Fruit fly (Drosophila melanogaster) whole organism, embryonic: Measurements from ENCODE around the gene CG6236.

Experiments used
- ATbp ChIP-seq: fragments of 200-800 bp; sonication (Bioruptor generic); optimal IDR thresholded peaks from 2 replicates; lab custom pipeline; 2017; ENCODE audit warnings: missing biosample characterization, mild to moderate bottlenecking, missing genetic modification characterization, missing genetic modification reagents
- Atf3 ChIP-seq: fragments of 200-800 bp; sonication (Bioruptor generic); optimal IDR thresholded peaks from 3 replicates; lab custom pipeline; 2016; ENCODE audit warnings: missing biosample characterization, missing genetic modification characterization
- CG11085 ChIP-seq: fragments of 200-800 bp; sonication (Bioruptor generic); IDR thresholded peaks from 2 replicates; pipeline ENCODE4 v1.3.6; 2022; ENCODE audit warnings: missing biosample characterization, missing genetic modification characterization
- CG11398 ChIP-seq: fragments of 200-800 bp; sonication (Bioruptor generic); optimal IDR thresholded peaks from 2 replicates; lab custom pipeline; 2016; ENCODE audit warnings: missing biosample characterization, missing genetic modification characterization
- CG13296 ChIP-seq: fragments of 200-800 bp; sonication (Bioruptor generic); optimal IDR thresholded peaks from 3 replicates; lab custom pipeline; 2018; ENCODE audit warnings: missing biosample characterization, mild to moderate bottlenecking, missing genetic modification characterization
- CG13775 ChIP-seq: fragments of 200-800 bp; sonication (Bioruptor generic); optimal IDR thresholded peaks from 3 replicates; lab custom pipeline; 2017; ENCODE audit warnings: missing biosample characterization, mild to moderate bottlenecking, missing genetic modification characterization
- CG1602 ChIP-seq: fragments of 200-800 bp; sonication (Bioruptor generic); optimal IDR thresholded peaks from 3 replicates; lab custom pipeline; 2016; ENCODE audit warnings: missing biosample characterization, missing genetic modification characterization
- CG17361 ChIP-seq: fragments of 200-800 bp; sonication (Bioruptor generic); IDR thresholded peaks from 3 replicates; pipeline ENCODE4 v1.3.6; 2022; ENCODE audit warnings: missing biosample characterization, missing genetic modification characterization
- CG17568 ChIP-seq: fragments of 200-800 bp; sonication (Bioruptor generic); optimal IDR thresholded peaks from 2 replicates; lab custom pipeline; 2018; ENCODE audit warnings: missing biosample characterization, mild to moderate bottlenecking, missing genetic modification characterization, moderate library complexity
- CG17612 ChIP-seq: fragments of 200-800 bp; sonication (Bioruptor generic); IDR thresholded peaks from 2 replicates; pipeline ENCODE4 v1.3.6; 2022; ENCODE audit warnings: missing biosample characterization, missing genetic modification characterization
- CG4328 ChIP-seq: fragments of 200-800 bp; sonication (Bioruptor generic); optimal IDR thresholded peaks from 3 replicates; lab custom pipeline; 2017; ENCODE audit warnings: missing biosample characterization, missing genetic modification reagents, missing genetic modification characterization
- CG4404 ChIP-seq: fragments of 200-800 bp; sonication (Bioruptor generic); IDR thresholded peaks from 2 replicates; pipeline ENCODE4 v1.3.6; 2022; ENCODE audit warnings: missing biosample characterization, missing genetic modification characterization
- CG5180 ChIP-seq: fragments of 200-800 bp; sonication (Bioruptor generic); optimal IDR thresholded peaks from 3 replicates; lab custom pipeline; 2017; ENCODE audit warnings: missing biosample characterization, missing genetic modification characterization, mild to moderate bottlenecking, moderate library complexity, missing genetic modification reagents
- CG6689 ChIP-seq: fragments of 200-800 bp; sonication (Bioruptor generic); IDR thresholded peaks from 2 replicates; pipeline ENCODE4 v1.3.6; 2022; ENCODE audit warnings: missing biosample characterization, missing genetic modification characterization
- CG7987 ChIP-seq: fragments of 200-800 bp; sonication (Bioruptor generic); optimal IDR thresholded peaks from 2 replicates; lab custom pipeline; 2018; ENCODE audit warnings: missing biosample characterization, mild to moderate bottlenecking, missing genetic modification characterization, moderate library complexity
- CG8281 ChIP-seq: fragments of 200-800 bp; sonication (Bioruptor generic); optimal IDR thresholded peaks from 2 replicates; lab custom pipeline; 2018; ENCODE audit warnings: missing biosample characterization, mild to moderate bottlenecking, missing genetic modification characterization, moderate library complexity
- CG8290 ChIP-seq, 3 experiments: fragments of 200-800 bp; sonication (Bioruptor generic); optimal IDR thresholded peaks; 2 replicates each; lab custom pipeline; 2016 to 2019; ENCODE audit warnings: missing biosample characterization in 3 of 3, missing genetic modification characterization in 3 of 3, mild to moderate bottlenecking in 2 of 3, moderate library complexity in 1 of 3
- CG9727 ChIP-seq: fragments of 200-800 bp; sonication (Bioruptor generic); optimal IDR thresholded peaks from 3 replicates; lab custom pipeline; 2017; ENCODE audit warnings: missing biosample characterization, mild to moderate bottlenecking, missing genetic modification characterization
- D ChIP-seq, 2 experiments: fragments of 200-800 bp in 1 of 2; fragments of >200 bp in 1 of 2; sonication (Bioruptor generic) in 1 of 2; optimal IDR thresholded peaks; 2 replicates in 1 of 2; 3 replicates in 1 of 2; lab custom pipeline; 2017; ENCODE audit warnings: mild to moderate bottlenecking in 1 of 2, missing biosample characterization in 1 of 2, missing genetic modification characterization in 1 of 2, missing genetic modification reagents in 1 of 2
- D19B ChIP-seq: fragments of 200-800 bp; sonication (Bioruptor generic); optimal IDR thresholded peaks from 2 replicates; lab custom pipeline; 2017; ENCODE audit warnings: missing biosample characterization, mild to moderate bottlenecking, missing genetic modification characterization
- Deaf1 ChIP-seq: fragments of 200-800 bp; optimal IDR thresholded peaks from 3 replicates; lab custom pipeline; 2019; ENCODE audit warnings: missing biosample characterization, mild to moderate bottlenecking, missing genetic modification characterization, moderate library complexity
- Fer2 ChIP-seq: fragments of 200-800 bp; sonication (Bioruptor generic); optimal IDR thresholded peaks from 2 replicates; lab custom pipeline; 2018; ENCODE audit warnings: missing biosample characterization, mild to moderate bottlenecking, missing genetic modification characterization, moderate library complexity
- H2.0 ChIP-seq: fragments of 200-800 bp; sonication (Bioruptor generic); IDR thresholded peaks from 2 replicates; pipeline ENCODE4 v1.3.6; 2022; ENCODE audit warnings: missing biosample characterization, missing genetic modification characterization
- Lhr ChIP-seq: fragments of 200-800 bp; sonication (Bioruptor generic); optimal IDR thresholded peaks from 3 replicates; lab custom pipeline; 2017; ENCODE audit warnings: mild to moderate bottlenecking, missing biosample characterization, missing genetic modification reagents, missing genetic modification characterization
- Max ChIP-seq: fragments of 200-800 bp; sonication (Bioruptor generic); optimal IDR thresholded peaks from 2 replicates; lab custom pipeline; 2016; ENCODE audit warnings: missing biosample characterization, mild to moderate bottlenecking, missing genetic modification characterization
- NC2β ChIP-seq: fragments of 200-800 bp; sonication (Bioruptor generic); optimal IDR thresholded peaks from 2 replicates; lab custom pipeline; 2016; ENCODE audit warnings: missing biosample characterization, missing genetic modification characterization
- NFAT ChIP-seq: fragments of 200-800 bp; sonication (Bioruptor generic); IDR thresholded peaks from 2 replicates; pipeline ENCODE4 v1.3.6; 2022; ENCODE audit warnings: missing biosample characterization, missing genetic modification characterization
- Oaz ChIP-seq: fragments of 200-800 bp; sonication (Bioruptor generic); IDR thresholded peaks from 2 replicates; pipeline ENCODE4 v1.3.6; 2022; ENCODE audit warnings: missing biosample characterization, missing genetic modification characterization
- Opbp ChIP-seq: fragments of 200-800 bp; sonication (Bioruptor generic); IDR thresholded peaks from 3 replicates; pipeline ENCODE4 v1.3.6; 2022; ENCODE audit warnings: missing biosample characterization, missing genetic modification characterization; ENCODE audit not compliant: partially characterized antibody
- Pdp1 ChIP-seq, 2 experiments: fragments of 200-800 bp; sonication (Bioruptor generic); optimal IDR thresholded peaks; 3 replicates each; lab custom pipeline; 2016; ENCODE audit warnings: missing biosample characterization in 2 of 2, missing genetic modification characterization in 2 of 2, mild to moderate bottlenecking in 1 of 2, moderate library complexity in 1 of 2
- Xrp1 ChIP-seq: fragments of 200-800 bp; sonication (Bioruptor generic); IDR thresholded peaks from 2 replicates; pipeline ENCODE4 v1.3.6; 2022; ENCODE audit warnings: missing biosample characterization, missing genetic modification characterization
- bcd ChIP-seq: fragments of 200-800 bp; sonication (Bioruptor generic); optimal IDR thresholded peaks from 2 replicates; lab custom pipeline; 2017; ENCODE audit warnings: missing biosample characterization, mild to moderate bottlenecking, missing genetic modification characterization
- ci ChIP-seq: fragments of 200-800 bp; sonication (Bioruptor generic); IDR thresholded peaks from 3 replicates; pipeline ENCODE4 v1.3.6; 2022; ENCODE audit warnings: missing biosample characterization, missing genetic modification characterization
- ewg ChIP-seq: fragments of 200-800 bp; sonication (Bioruptor generic); optimal IDR thresholded peaks from 3 replicates; lab custom pipeline; 2017; ENCODE audit warnings: mild to moderate bottlenecking, missing biosample characterization, missing genetic modification reagents, missing genetic modification characterization
- hb ChIP-seq: fragments of 200-800 bp; sonication (Bioruptor generic); IDR thresholded peaks from 3 replicates; pipeline ENCODE4 v1.3.6; 2022; ENCODE audit warnings: missing biosample characterization, missing genetic modification characterization; ENCODE audit not compliant: partially characterized antibody
- hth ChIP-seq: fragments of >200 bp; optimal IDR thresholded peaks from 2 replicates; lab custom pipeline; 2017; ENCODE audit warnings: inconsistent platforms
- knrl ChIP-seq: fragments of 200-800 bp; sonication (Bioruptor generic); IDR thresholded peaks from 3 replicates; pipeline ENCODE4 v1.3.6; 2022; ENCODE audit warnings: missing biosample characterization, missing genetic modification characterization; ENCODE audit not compliant: partially characterized antibody
- nerfin-1 ChIP-seq: fragments of 200-800 bp; sonication (Bioruptor generic); optimal IDR thresholded peaks from 3 replicates; lab custom pipeline; 2019; ENCODE audit warnings: missing biosample characterization, mild to moderate bottlenecking, missing genetic modification characterization, moderate library complexity
- pb ChIP-seq: fragments of 200-800 bp; sonication (Bioruptor generic); optimal IDR thresholded peaks from 3 replicates; lab custom pipeline; 2016; ENCODE audit warnings: missing biosample characterization, missing genetic modification characterization
- sisA ChIP-seq: fragments of 200-800 bp; sonication (Bioruptor generic); IDR thresholded peaks from 2 replicates; pipeline ENCODE4 v1.3.6; 2022; ENCODE audit warnings: missing biosample characterization, missing genetic modification characterization
- slbo ChIP-seq: fragments of 200-800 bp; sonication (Bioruptor generic); IDR thresholded peaks from 2 replicates; pipeline ENCODE4 v1.3.6; 2022; ENCODE audit warnings: missing biosample characterization, missing genetic modification characterization
- slp2 ChIP-seq: fragments of 200-800 bp; sonication (Bioruptor generic); optimal IDR thresholded peaks from 2 replicates; lab custom pipeline; 2016; ENCODE audit warnings: missing biosample characterization, missing genetic modification characterization
- sob ChIP-seq: fragments of 200-800 bp; sonication (Bioruptor generic); IDR thresholded peaks from 2 replicates; pipeline ENCODE4 v1.3.6; 2022; ENCODE audit warnings: missing biosample characterization, missing genetic modification characterization
- sr ChIP-seq: fragments of 200-800 bp; sonication (Bioruptor generic); IDR thresholded peaks from 3 replicates; pipeline ENCODE4 v1.3.6; 2022; ENCODE audit warnings: missing biosample characterization, missing genetic modification characterization
- stwl ChIP-seq: fragments of 200-800 bp; sonication (Bioruptor generic); optimal IDR thresholded peaks from 3 replicates; lab custom pipeline; 2018; ENCODE audit warnings: missing biosample characterization, mild to moderate bottlenecking, missing genetic modification characterization, moderate library complexity
- twi ChIP-seq: fragments of 200-800 bp; optimal IDR thresholded peaks from 2 replicates; lab custom pipeline; 2019; ENCODE audit warnings: missing biosample characterization, mild to moderate bottlenecking, missing genetic modification characterization, moderate library complexity
- unpg ChIP-seq: fragments of 200-800 bp; sonication (Bioruptor generic); optimal IDR thresholded peaks from 3 replicates; lab custom pipeline; 2018; ENCODE audit warnings: missing biosample characterization, mild to moderate bottlenecking, missing genetic modification characterization, moderate library complexity
- zfh1 ChIP-seq: fragments of 200-800 bp; sonication (Bioruptor generic); IDR thresholded peaks from 3 replicates; pipeline ENCODE4 v1.3.6; 2022; ENCODE audit warnings: missing biosample characterization, missing genetic modification characterization

CG6236 gene

DNA sequence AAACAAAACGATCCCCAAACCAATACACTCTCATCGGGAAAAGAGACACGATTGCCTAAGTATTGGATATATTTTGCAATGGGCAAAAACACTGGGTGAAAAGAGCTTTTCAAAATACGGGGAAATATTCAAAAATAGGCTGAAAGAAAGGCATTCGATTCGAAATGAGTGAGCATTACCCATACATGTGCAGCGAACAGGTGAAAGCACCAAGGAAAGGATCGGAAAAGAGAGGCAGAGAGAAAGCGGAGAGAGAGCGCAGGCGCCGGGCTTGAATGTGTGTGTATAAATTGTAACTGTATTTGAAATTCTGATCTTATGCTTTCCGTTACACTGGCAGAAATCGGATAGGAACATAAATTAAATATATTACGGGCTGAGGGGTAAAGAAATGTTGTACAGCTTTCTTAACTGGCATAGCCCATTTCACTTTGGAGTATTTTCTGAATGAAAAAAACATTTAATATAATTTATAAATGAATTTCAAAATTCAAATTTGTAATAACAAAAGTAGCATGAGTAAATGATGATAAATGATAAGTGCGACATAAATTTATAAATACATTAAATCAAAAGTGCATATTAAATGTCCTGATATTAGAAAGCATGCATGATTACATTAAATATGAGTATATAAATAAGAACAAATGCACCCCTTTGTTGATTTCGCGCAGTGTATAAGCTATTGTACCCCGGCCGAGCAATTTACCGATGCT is 47.3 kb downstream of the CG6236 start (continued):
- no peak for TF ChIP-seq Fer2
- TF ChIP-seq zfh1: 0 out of 3 replicates have a peak, but pooled peaks have one; percentile 46
- 0 out of 2 replicates have a peak, but pooled peaks have one; percentile 29 for TF ChIP-seq H2.0 (GFP tag; lab: Robert Waterston, UW)
- peak; percentile 56 for TF ChIP-seq CG5180 (GFP tag; lab: Kevin White, UChicago)
- TF ChIP-seq CG9727 (GFP tag; lab: Kevin White, UChicago): peak; percentile 87
- TF ChIP-seq Lhr (GFP tag; lab: Kevin White, UChicago): peak; percentile 39
- no peak for TF ChIP-seq hb (GFP tag; lab: Robert Waterston, UW)
- peak; percentile 8 for TF ChIP-seq D19B (GFP tag; lab: Kevin White, UChicago)
- peak; percentile 78 for TF ChIP-seq CG1602 (GFP tag; lab: Kevin White, UChicago)
- TF ChIP-seq CG17612 (GFP tag; lab: Robert Waterston, UW): no peak
- TF ChIP-seq bcd (GFP tag; lab: Kevin White, UChicago): peak; percentile 78
- TF ChIP-seq Max (GFP tag; lab: Kevin White, UChicago): peak; percentile 60
- peak; percentile 12 for TF ChIP-seq stwl
- no peak for TF ChIP-seq knrl (GFP tag; lab: Robert Waterston, UW)
- peak; percentile 67 for TF ChIP-seq unpg (GFP tag; lab: Kevin White, UChicago)
- TF ChIP-seq NFAT (GFP tag; lab: Robert Waterston, UW): no peak; the same call in 1 of the 2 replicates
- TF ChIP-seq CG4404: peak; percentile 38; the same call in 1 of the 2 replicates
- TF ChIP-seq ewg (GFP tag; lab: Kevin White, UChicago): peak; percentile 54
- TF ChIP-seq slbo (GFP tag; lab: Robert Waterston, UW): peak; percentile 51
- TF ChIP-seq D (optimal IDR thresholded peaks at IDR 0.05; lab: Kevin White, UChicago): no peak
- TF ChIP-seq D (GFP tag; optimal IDR thresholded peaks at IDR 0.05; lab: Kevin White, UChicago): peak; percentile 82
- peak; percentile 3 for TF ChIP-seq slp2 (GFP tag; lab: Kevin White, UChicago)
- no peak for TF ChIP-seq sr
- TF ChIP-seq sob (GFP tag; lab: Robert Waterston, UW): 0 out of 2 replicates have a peak, but pooled peaks have one; percentile 34
- TF ChIP-seq ATbp (GFP tag; lab: Kevin White, UChicago): peak; percentile 54
- TF ChIP-seq CG4328 (GFP tag; lab: Kevin White, UChicago): peak; percentile 59
- TF ChIP-seq hth (lab: Kevin White, UChicago): no peak
- peak; percentile 41; the same call in 1 of the 2 replicates for TF ChIP-seq CG6689 (GFP tag; lab: Robert Waterston, UW)
- peak; percentile 37; the same call in 1 of the 2 replicates for TF ChIP-seq sisA (GFP tag; lab: Robert Waterston, UW)
- peak; percentile 69 for TF ChIP-seq twi
- TF ChIP-seq CG11085 (GFP tag; lab: Robert Waterston, UW): no peak
- no peak for TF ChIP-seq pb (GFP tag; lab: Kevin White, UChicago)
- TF ChIP-seq NC2β (GFP tag; lab: Kevin White, UChicago): no peak
- peak; percentile 95 for TF ChIP-seq CG17361 (GFP tag; lab: Robert Waterston, UW)
- peak; percentile 40 for TF ChIP-seq CG8281 (tag; lab: Kevin White, UChicago)
- TF ChIP-seq Opbp (GFP tag; lab: Robert Waterston, UW): no peak
- TF ChIP-seq CG13775 (GFP tag; lab: Kevin White, UChicago): peak; percentile 80
- no peak for TF ChIP-seq Oaz (GFP tag; lab: Robert Waterston, UW)
- peak; percentile 65 for TF ChIP-seq CG8290 (GFP tag; optimal IDR thresholded peaks at IDR 0.05; lab: Kevin White, UChicago)
- TF ChIP-seq CG8290 (tag; optimal IDR thresholded peaks at IDR 0.05; lab: Kevin White, UChicago): peak in 1 of 2 experiments; percentile 16
- no peak for TF ChIP-seq CG11398 (GFP tag; lab: Kevin White, UChicago)
- peak; percentile 55; the same call in 1 of the 2 replicates for TF ChIP-seq Xrp1
- TF ChIP-seq Deaf1: peak; percentile 51
- peak; percentile 47 for TF ChIP-seq CG13296 (GFP tag; lab: Kevin White, UChicago)
- no peak for TF ChIP-seq CG17568
- peak; percentile 15 to 36 for TF ChIP-seq Pdp1 (GFP tag; optimal IDR thresholded peaks at IDR 0.05; lab: Kevin White, UChicago)
- no peak for TF ChIP-seq CG7987
- no peak for TF ChIP-seq Atf3 (GFP tag; lab: Kevin White, UChicago)
- peak; percentile 69 for TF ChIP-seq nerfin-1 (tag; lab: Kevin White, UChicago)
- 0 out of 3 replicates have a peak, but pooled peaks have one; percentile 33 for TF ChIP-seq ci
